Worm (Caenorhabditis elegans): ENCODE data around the gene F13H6.5.

DNA sequence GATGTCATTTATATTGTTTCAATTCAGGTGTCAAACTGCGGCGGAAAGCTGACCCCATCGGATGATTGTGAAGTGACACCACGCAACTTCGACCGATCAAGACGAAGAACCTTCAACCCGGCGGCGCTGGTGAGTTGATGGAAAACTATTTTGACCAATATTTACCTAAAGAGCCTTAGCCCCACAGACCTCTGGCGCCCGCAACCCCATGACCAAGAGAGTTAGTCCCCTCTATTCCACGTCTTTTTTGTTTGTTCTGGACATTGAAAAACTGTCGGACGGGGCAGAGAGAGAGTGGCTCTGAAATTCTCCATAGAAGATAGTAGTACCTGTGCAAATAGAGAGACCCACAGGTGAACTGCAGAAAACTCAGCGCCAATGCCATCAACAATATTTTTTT, 16.0 kb downstream of the F13H6.5 start:
- TF ChIP-seq ets-7 (tag; optimal IDR thresholded peaks at IDR 0.05), result no peak
- no peak for TF ChIP-seq tbx-11 (GFP tag; IDR thresholded peaks at IDR 0.05)
- TF ChIP-seq pes-1 (GFP tag; IDR thresholded peaks at IDR 0.05), result no peak
- TF ChIP-seq tbx-37 (GFP tag; conservative IDR thresholded peaks at IDR 0.05), result no peak
- TF ChIP-seq ama-1 (optimal IDR thresholded peaks at IDR 0.05), result no peak
